Worm (Caenorhabditis elegans) whole organism, L1 larva: ENCODE measurements around the gene pgp-4.

Experiments used
- C04F5.9 ChIP-seq: sonication (generic microtip); optimal IDR thresholded peaks from 2 replicates; lab custom pipeline; 2016; ENCODE audit warnings: missing genetic modification characterization, missing compliant biosample characterization
- F16B12.6 ChIP-seq: fragments of 150-350 bp; optimal IDR thresholded peaks from 2 replicates; lab custom pipeline; 2014; ENCODE audit warnings: missing biosample characterization, missing genetic modification characterization
- ces-1 ChIP-seq: fragments of 150-350 bp; optimal IDR thresholded peaks from 2 replicates; lab custom pipeline; 2014; ENCODE audit warnings: missing biosample characterization, missing genetic modification reagents, missing genetic modification characterization
- dsc-1 ChIP-seq: sonication (generic microtip); optimal IDR thresholded peaks from 2 replicates; lab custom pipeline; 2016; ENCODE audit warnings: mild to moderate bottlenecking, missing genetic modification characterization, missing compliant biosample characterization
- efl-3 ChIP-seq: fragments of 200-800 bp; sonication (Bioruptor generic); optimal IDR thresholded peaks from 2 replicates; lab custom pipeline; 2018; ENCODE audit warnings: mild to moderate bottlenecking, missing genetic modification characterization, missing compliant biosample characterization
- ets-5 ChIP-seq: fragments of 200-800 bp; sonication (Bioruptor generic); IDR thresholded peaks from 2 replicates; pipeline ENCODE4 v1.3.6; 2022; ENCODE audit warnings: missing genetic modification characterization, missing compliant biosample characterization
- fkh-8 ChIP-seq: sonication (generic microtip); optimal IDR thresholded peaks from 2 replicates; lab custom pipeline; 2016; ENCODE audit warnings: mild to moderate bottlenecking, missing genetic modification characterization, missing compliant biosample characterization
- lin-14 ChIP-seq: fragments of 200-800 bp; sonication (Bioruptor generic); optimal IDR thresholded peaks from 2 replicates; lab custom pipeline; 2018; ENCODE audit warnings: mild to moderate bottlenecking, missing genetic modification characterization, moderate library complexity, missing compliant biosample characterization
- lin-35 ChIP-seq, 2 experiments: fragments of 150-350 bp; optimal IDR thresholded peaks; 2 replicates each; lab custom pipeline; 2014; ENCODE audit warnings: missing biosample characterization in 2 of 2, missing genetic modification characterization in 2 of 2, missing genetic modification reagents in 2 of 2
- mab-9 ChIP-seq: fragments of 200-800 bp; sonication (Bioruptor generic); IDR thresholded peaks from 2 replicates; pipeline ENCODE4 v1.3.6; 2022; ENCODE audit warnings: missing genetic modification reagents, missing genetic modification characterization, missing compliant biosample characterization
- mdl-1 ChIP-seq, 2 experiments: fragments of 150-350 bp; optimal IDR thresholded peaks; 2 replicates each; lab custom pipeline; 2014 to 2017; ENCODE audit warnings: missing biosample characterization in 2 of 2, missing genetic modification characterization in 2 of 2, inconsistent platforms in 1 of 2
- nhr-11 ChIP-seq: fragments of 150-350 bp; optimal IDR thresholded peaks from 2 replicates; lab custom pipeline; 2014; ENCODE audit warnings: missing biosample characterization, missing genetic modification characterization
- nhr-19 ChIP-seq: fragments of 200-800 bp; sonication (Bioruptor generic); conservative IDR thresholded peaks from 2 replicates; pipeline ENCODE4 v1.3.6; 2022; ENCODE audit warnings: missing genetic modification characterization, missing compliant biosample characterization
- nhr-237 ChIP-seq: fragments of 150-350 bp; optimal IDR thresholded peaks from 2 replicates; lab custom pipeline; 2014; ENCODE audit warnings: missing biosample characterization, missing genetic modification characterization
- pag-3 ChIP-seq: sonication (generic microtip); optimal IDR thresholded peaks from 2 replicates; lab custom pipeline; 2017; ENCODE audit warnings: missing genetic modification characterization, mild to moderate bottlenecking, missing compliant biosample characterization, antibody characterized with exemption, borderline replicate concordance; ENCODE audit not compliant: insufficient read depth
- sup-37 ChIP-seq: fragments of 200-800 bp; sonication (Bioruptor generic); optimal IDR thresholded peaks from 2 replicates; lab custom pipeline; 2018; ENCODE audit warnings: mild to moderate bottlenecking, missing genetic modification characterization, missing compliant biosample characterization
- unc-86 ChIP-seq: sonication (generic microtip); optimal IDR thresholded peaks from 2 replicates; lab custom pipeline; 2016; ENCODE audit warnings: missing genetic modification characterization, missing compliant biosample characterization
- ztf-11 ChIP-seq, 2 experiments: sonication (generic microtip); optimal IDR thresholded peaks; 2 replicates each; lab custom pipeline; 2016 to 2017; ENCODE audit warnings: missing genetic modification characterization in 2 of 2, missing biosample characterization in 1 of 2, missing compliant biosample characterization in 1 of 2

Gene pgp-4

DNA sequence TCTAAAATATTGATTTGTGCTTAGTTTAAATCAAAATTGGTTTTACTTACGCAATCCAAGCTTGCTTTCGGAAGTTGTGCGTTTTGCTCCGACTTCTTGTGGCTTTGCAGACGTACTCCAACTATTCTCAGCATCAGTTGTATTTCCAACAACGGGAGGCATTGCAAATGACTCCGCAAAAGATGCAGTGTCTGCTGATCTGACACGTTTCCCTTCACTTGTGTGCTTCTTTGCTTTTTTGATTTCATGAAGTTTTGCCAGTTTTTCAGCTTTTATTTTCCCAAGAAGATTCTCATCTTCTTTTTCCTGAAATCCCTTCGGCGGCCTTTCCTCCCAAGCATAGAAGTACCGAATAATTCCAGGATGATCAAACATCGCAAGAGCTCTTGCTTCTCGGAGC lies 54.1 kb downstream of the pgp-4 start:
- TF ChIP-seq unc-86 (tag; lab: Kevin White, UChicago) (no peak), mab-9 (GFP tag; lab: Robert Waterston, UW) (no peak), fkh-8 (tag; lab: Kevin White, UChicago) (no peak), ets-5 (GFP tag; lab: Robert Waterston, UW) (no peak), dsc-1 (no peak), F16B12.6 (tag; lab: Kevin White, UChicago) (no peak), C04F5.9 (no peak), ztf-11 (tag; optimal IDR thresholded peaks at IDR 0.05; lab: Kevin White, UChicago) (no peak), sup-37 (GFP tag; lab: Kevin White, UChicago) (no peak), pag-3 (tag; lab: Kevin White, UChicago) (no peak), lin-14 (GFP tag; lab: Kevin White, UChicago) (no peak), nhr-11 (tag; lab: Kevin White, UChicago) (no peak), ces-1 (GFP tag; lab: Kevin White, UChicago) (no peak), efl-3 (GFP tag; lab: Kevin White, UChicago) (no peak), nhr-19 (no peak), lin-35 (GFP tag; optimal IDR thresholded peaks at IDR 0.05; lab: Kevin White, UChicago) (no peak), mdl-1 (tag; optimal IDR thresholded peaks at IDR 0.05; lab: Kevin White, UChicago) (no peak), nhr-237 (no peak)
